Worm (Caenorhabditis elegans): Measurements from ENCODE around the gene F55F10.1.

Gene F55F10.1

DNA sequence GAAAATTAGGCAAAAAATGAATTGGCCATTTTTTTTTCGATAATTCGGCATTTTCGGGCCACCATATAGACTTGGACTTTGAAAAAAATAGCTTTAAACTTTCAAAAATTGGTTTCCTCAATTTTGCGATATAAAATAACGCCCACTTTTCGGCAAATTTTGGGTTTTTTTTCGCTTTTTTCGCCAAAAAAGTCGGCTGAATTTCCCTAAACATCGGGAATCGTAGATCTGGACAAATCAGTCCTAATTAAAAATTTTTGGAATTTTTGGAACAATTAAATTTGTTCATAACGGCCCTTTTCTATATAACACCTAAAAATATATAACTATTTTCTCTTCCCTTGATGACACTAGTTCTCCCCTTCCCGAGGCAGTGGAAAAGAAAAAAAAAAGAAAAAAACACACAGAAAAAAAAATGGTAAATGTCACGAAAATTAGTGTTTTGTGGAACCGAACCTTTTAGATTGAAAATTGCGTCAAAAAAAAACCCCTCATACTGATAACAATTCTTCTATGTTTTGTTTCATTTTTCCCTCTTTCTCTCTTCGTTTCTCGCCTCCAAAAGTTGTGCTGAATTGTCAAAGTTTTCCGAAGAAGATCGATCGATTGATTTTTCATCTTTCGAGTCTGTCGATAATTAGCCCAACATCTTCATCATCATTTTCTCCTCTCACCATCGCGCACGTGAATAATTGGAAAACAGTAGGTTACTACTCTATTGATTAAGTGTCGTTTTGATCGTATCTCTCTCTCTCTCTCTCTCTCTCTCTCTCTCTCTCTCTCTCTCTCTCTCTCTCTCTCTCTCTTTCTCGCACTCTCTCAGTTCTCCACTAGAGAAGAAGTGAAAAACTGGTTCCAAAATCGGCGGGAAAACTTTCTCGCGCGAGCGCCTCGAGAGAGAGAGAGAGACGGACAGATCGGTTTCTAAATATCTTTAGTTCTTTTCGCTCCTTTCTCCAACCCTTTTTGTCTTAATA, 40.0 kb downstream of the F55F10.1 start, which contains the start of gene Y24D9A.6:
Y24D9A.6 (minus strand) TSS at position 51 of the 977 bp plus-strand sequence.
- no peak for TF ChIP-seq ztf-1 (GFP tag; conservative IDR thresholded peaks at IDR 0.05)
- peak; percentile 86 for TF ChIP-seq sma-3 (GFP tag; optimal IDR thresholded peaks at IDR 0.05)
- peak; percentile 100 for TF ChIP-seq ceh-16 (tag; optimal IDR thresholded peaks at IDR 0.05)
- TF ChIP-seq mdl-1 (tag; optimal IDR thresholded peaks at IDR 0.05) = peak; percentile 45 to 86
- peak; percentile 93 for TF ChIP-seq egl-27 (tag; optimal IDR thresholded peaks at IDR 0.05)
- TF ChIP-seq snpc-4 (tag; optimal IDR thresholded peaks at IDR 0.05) = no peak
- peak; percentile 70 for TF ChIP-seq nhr-129 (tag; optimal IDR thresholded peaks at IDR 0.05)
- TF ChIP-seq dmd-4 (tag; optimal IDR thresholded peaks at IDR 0.05) = no peak
- no peak for TF ChIP-seq unc-39 (tag; optimal IDR thresholded peaks at IDR 0.05)
- peak; percentile 83 for TF ChIP-seq sma-9 (GFP tag; optimal IDR thresholded peaks at IDR 0.05)
- TF ChIP-seq sma-9 (tag; optimal IDR thresholded peaks at IDR 0.05) = no peak
- peak; percentile 55 for TF ChIP-seq lin-13 (GFP tag; optimal IDR thresholded peaks at IDR 0.05)
- TF ChIP-seq nhr-21 (tag; optimal IDR thresholded peaks at IDR 0.05) = peak; percentile 93
- peak; percentile 67 for TF ChIP-seq fos-1 (tag; optimal IDR thresholded peaks at IDR 0.05)
- peak; percentile 18 for TF ChIP-seq unc-55 (GFP tag; optimal IDR thresholded peaks at IDR 0.05)
- peak; percentile 62 for TF ChIP-seq F13H6.1 (tag; optimal IDR thresholded peaks at IDR 0.05)
- peak; percentile 69 for TF ChIP-seq ztf-4 (tag; optimal IDR thresholded peaks at IDR 0.05)
- TF ChIP-seq lin-39 (tag; optimal IDR thresholded peaks at IDR 0.05) = no peak
- TF ChIP-seq crh-2 (tag; optimal IDR thresholded peaks at IDR 0.05) = peak; percentile 80
- no peak for TF ChIP-seq nhr-11 (tag; optimal IDR thresholded peaks at IDR 0.05)
- TF ChIP-seq skn-1 (tag; optimal IDR thresholded peaks at IDR 0.05) = no peak
- TF ChIP-seq elt-3 (tag; optimal IDR thresholded peaks at IDR 0.05) = no peak
- TF ChIP-seq nhr-25 (tag; optimal IDR thresholded peaks at IDR 0.05) = peak; percentile 96
- peak; percentile 84 for TF ChIP-seq nhr-6 (tag; optimal IDR thresholded peaks at IDR 0.05)
- peak; percentile 7 to 75 for TF ChIP-seq lsy-2 (tag; optimal IDR thresholded peaks at IDR 0.05)
- TF ChIP-seq elt-1 (tag; optimal IDR thresholded peaks at IDR 0.05) = peak; percentile 63
- peak; percentile 44 for TF ChIP-seq C34F6.9 (tag; optimal IDR thresholded peaks at IDR 0.05)
- TF ChIP-seq sem-4 (tag; optimal IDR thresholded peaks at IDR 0.05) = peak; percentile 90
- TF ChIP-seq gmeb-1 (tag; optimal IDR thresholded peaks at IDR 0.05) = peak; percentile 82
- TF ChIP-seq ama-1 (optimal IDR thresholded peaks at IDR 0.05) = no peak
- TF ChIP-seq blmp-1 (tag; optimal IDR thresholded peaks at IDR 0.05; ENCODE audit: insufficient read depth) = peak; percentile 96

ce11 chrIV:4402413-4402812, 41.8 kb downstream of the F55F10.1 start:
- TF ChIP-seq C34F6.9 (tag; optimal IDR thresholded peaks at IDR 0.05) = peak; percentile 20
- TF ChIP-seq unc-62 (GFP tag; optimal IDR thresholded peaks at IDR 0.05) = no peak
- TF ChIP-seq aly-2 (tag; optimal IDR thresholded peaks at IDR 0.05) = no peak
- TF ChIP-seq ztf-4 (tag; optimal IDR thresholded peaks at IDR 0.05) = peak; percentile 24
- TF ChIP-seq sma-3 (GFP tag; optimal IDR thresholded peaks at IDR 0.05) = peak; percentile 84
- TF ChIP-seq skn-1 (tag; optimal IDR thresholded peaks at IDR 0.05) = no peak
- no peak for TF ChIP-seq ztf-11 (tag; optimal IDR thresholded peaks at IDR 0.05)
- TF ChIP-seq nhr-25 (tag; optimal IDR thresholded peaks at IDR 0.05) = peak; percentile 77
- TF ChIP-seq blmp-1 (tag; optimal IDR thresholded peaks at IDR 0.05; ENCODE audit: insufficient read depth) = no peak
- peak; percentile 75 for TF ChIP-seq sma-9 (GFP tag; optimal IDR thresholded peaks at IDR 0.05)
- TF ChIP-seq sma-9 (tag; optimal IDR thresholded peaks at IDR 0.05) = no peak
- peak in 1 of 2 experiments; percentile 47 for TF ChIP-seq lsy-2 (tag; optimal IDR thresholded peaks at IDR 0.05)
- TF ChIP-seq ceh-82 (tag; optimal IDR thresholded peaks at IDR 0.05) = no peak
- peak; percentile 83 for TF ChIP-seq ceh-16 (tag; optimal IDR thresholded peaks at IDR 0.05)
- TF ChIP-seq nhr-6 (tag; optimal IDR thresholded peaks at IDR 0.05) = peak; percentile 9
- peak; percentile 71 for TF ChIP-seq nhr-129 (tag; optimal IDR thresholded peaks at IDR 0.05)
- peak; percentile 77 for TF ChIP-seq nhr-21 (tag; optimal IDR thresholded peaks at IDR 0.05)
- TF ChIP-seq crh-2 (tag; optimal IDR thresholded peaks at IDR 0.05) = peak; percentile 23
- TF ChIP-seq R02D3.7 (tag; optimal IDR thresholded peaks at IDR 0.05) = no peak
- TF ChIP-seq gmeb-1 (tag; optimal IDR thresholded peaks at IDR 0.05) = peak; percentile 39
- no peak for TF ChIP-seq egl-27 (tag; optimal IDR thresholded peaks at IDR 0.05)
- TF ChIP-seq lin-13 (GFP tag; optimal IDR thresholded peaks at IDR 0.05) = no peak
- TF ChIP-seq peb-1 (tag; optimal IDR thresholded peaks at IDR 0.05) = no peak

DNA sequence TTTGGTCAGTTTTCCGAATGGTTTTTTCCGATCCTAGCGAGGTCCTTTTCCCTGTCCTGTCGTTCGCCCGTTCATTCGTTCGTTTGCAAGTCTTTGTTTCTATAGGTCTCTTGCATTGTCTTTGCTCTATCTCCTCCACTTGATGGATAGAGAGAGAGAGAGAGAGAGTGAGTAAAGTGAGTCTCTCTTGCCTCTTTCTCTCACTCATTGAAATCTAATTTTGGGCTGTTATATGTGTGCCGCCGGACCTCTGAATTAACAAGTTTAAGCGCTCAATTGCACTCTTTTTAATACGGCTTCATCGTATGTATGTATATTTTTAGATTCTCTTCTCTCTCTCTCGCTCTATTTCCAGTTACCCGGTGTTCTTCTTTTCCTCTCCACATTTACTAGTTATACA, 43.2 kb downstream of the F55F10.1 start:
- TF ChIP-seq C34F6.9 (tag; optimal IDR thresholded peaks at IDR 0.05) (peak; percentile 36), fos-1 (tag; optimal IDR thresholded peaks at IDR 0.05) (no peak), nhr-129 (tag; optimal IDR thresholded peaks at IDR 0.05) (peak; percentile 16)
